Worm (Caenorhabditis elegans) whole organism, early embryonic: ENCODE data around the gene F58E6.13.

Experiments used
- B0310.2 ChIP-seq: sonication (generic microtip); optimal IDR thresholded peaks from 2 replicates; lab custom pipeline; 2016; ENCODE audit warnings: mild to moderate bottlenecking, missing genetic modification characterization, missing compliant biosample characterization
- F13C5.2 ChIP-seq: sonication (generic microtip); optimal IDR thresholded peaks from 2 replicates; lab custom pipeline; 2017; ENCODE audit warnings: mild to moderate bottlenecking, missing genetic modification characterization, inconsistent platforms, missing compliant biosample characterization
- aly-1 ChIP-seq: sonication (generic microtip); optimal IDR thresholded peaks from 2 replicates; lab custom pipeline; 2016; ENCODE audit warnings: missing genetic modification characterization, missing compliant biosample characterization
- ama-1 ChIP-seq: fragments of 150-350 bp; optimal IDR thresholded peaks from 2 replicates; lab custom pipeline; 2014
- ceh-13 ChIP-seq: fragments of 200-800 bp; sonication (Bioruptor generic); optimal IDR thresholded peaks from 2 replicates; lab custom pipeline; 2018; ENCODE audit warnings: mild to moderate bottlenecking, missing genetic modification characterization, missing compliant biosample characterization
- ceh-36 ChIP-seq: sonication (generic microtip); optimal IDR thresholded peaks from 2 replicates; lab custom pipeline; 2016; ENCODE audit warnings: missing genetic modification characterization, inconsistent platforms, missing compliant biosample characterization
- ets-7 ChIP-seq: sonication (generic microtip); optimal IDR thresholded peaks from 2 replicates; lab custom pipeline; 2016; ENCODE audit warnings: missing genotype, missing genetic modification characterization, missing compliant biosample characterization
- flt-1 ChIP-seq: fragments of 200-800 bp; sonication (Bioruptor generic); IDR thresholded peaks from 2 replicates; pipeline ENCODE4 v1.3.6; 2022; ENCODE audit warnings: missing genetic modification characterization, missing compliant biosample characterization
- hmbx-1 ChIP-seq: sonication (generic microtip); optimal IDR thresholded peaks from 2 replicates; lab custom pipeline; 2016; ENCODE audit warnings: mild to moderate bottlenecking, missing genetic modification characterization, missing compliant biosample characterization
- hmg-4 ChIP-seq: fragments of 200-800 bp; sonication (Bioruptor generic); optimal IDR thresholded peaks from 2 replicates; lab custom pipeline; 2018; ENCODE audit warnings: mild to moderate bottlenecking, missing genetic modification characterization, missing compliant biosample characterization
- hnd-1 ChIP-seq: sonication (generic microtip); optimal IDR thresholded peaks from 2 replicates; lab custom pipeline; 2016; ENCODE audit warnings: missing genetic modification characterization, missing compliant biosample characterization
- pes-1 ChIP-seq: fragments of 200-800 bp; sonication (Bioruptor generic); IDR thresholded peaks from 2 replicates; pipeline ENCODE4 v1.3.6; 2022; ENCODE audit warnings: missing genetic modification reagents, missing genetic modification characterization, missing compliant biosample characterization
- scrt-1 ChIP-seq: fragments of 200-800 bp; sonication (Bioruptor generic); IDR thresholded peaks from 2 replicates; pipeline ENCODE4 v1.3.6; 2022; ENCODE audit warnings: missing genetic modification characterization, missing compliant biosample characterization
- sea-1 ChIP-seq: fragments of 200-800 bp; sonication (Bioruptor generic); conservative IDR thresholded peaks from 2 replicates; pipeline ENCODE4 v1.3.6; 2022; ENCODE audit warnings: missing genetic modification characterization, missing compliant biosample characterization
- tbx-11 ChIP-seq: fragments of 200-800 bp; sonication (Bioruptor generic); IDR thresholded peaks from 2 replicates; pipeline ENCODE4 v1.3.6; 2022; ENCODE audit warnings: missing genetic modification characterization, missing compliant biosample characterization
- tbx-37 ChIP-seq: fragments of 200-800 bp; sonication (Bioruptor generic); conservative IDR thresholded peaks from 2 replicates; pipeline ENCODE4 v1.3.6; 2022; ENCODE audit warnings: missing genetic modification reagents, missing genetic modification characterization, missing compliant biosample characterization
- tra-4 ChIP-seq: sonication (generic microtip); optimal IDR thresholded peaks from 2 replicates; lab custom pipeline; 2017; ENCODE audit warnings: missing genetic modification characterization, missing compliant biosample characterization

F58E6.13 gene

DNA sequence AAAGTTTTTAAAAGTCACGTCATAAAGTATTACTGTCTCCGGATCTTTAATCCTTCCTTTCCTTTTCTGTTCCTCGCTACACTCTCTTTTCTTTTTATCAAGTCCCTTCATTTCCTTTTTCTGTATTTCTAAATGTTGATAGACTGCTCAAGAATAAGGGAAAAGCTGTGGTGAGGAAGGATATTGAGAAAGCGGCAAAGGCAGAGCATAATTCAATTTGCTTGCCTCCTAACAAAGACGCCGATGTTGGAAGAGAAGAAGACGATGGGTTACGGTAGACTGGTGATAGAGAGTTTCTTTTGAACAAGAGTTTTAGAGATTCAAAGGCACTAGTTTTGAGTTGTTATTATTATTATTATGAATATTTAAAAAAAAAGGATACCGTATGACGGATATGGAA, 20.6 kb downstream of the F58E6.13 start:
- no peak for TF ChIP-seq F13C5.2

DNA sequence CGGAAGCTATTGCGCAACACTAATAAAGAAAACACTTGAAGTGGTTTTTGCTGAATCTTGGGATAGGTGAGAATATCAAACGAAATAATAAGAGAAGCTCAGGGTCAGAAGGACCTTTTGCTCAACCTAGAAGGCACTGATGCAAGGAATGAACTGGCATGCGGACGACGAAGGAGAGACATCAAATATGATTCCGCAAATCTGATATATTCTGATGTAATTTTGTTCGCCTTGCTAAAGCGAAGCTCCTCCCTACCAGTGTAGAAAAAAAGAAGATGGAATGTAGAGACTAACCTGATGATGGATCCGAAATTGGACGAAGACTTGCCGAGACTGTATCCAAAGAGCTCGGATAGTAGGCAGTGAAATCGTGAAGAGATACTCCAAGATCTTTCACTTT, 22.9 kb downstream of the F58E6.13 start:
- no peak for TF ChIP-seq ets-7
- no peak for TF ChIP-seq tbx-37 (GFP tag; lab: Robert Waterston, UW)
- no peak for TF ChIP-seq B0310.2 (tag; lab: Kevin White, UChicago)
- no peak for TF ChIP-seq ceh-13 (GFP tag; lab: Kevin White, UChicago)

DNA sequence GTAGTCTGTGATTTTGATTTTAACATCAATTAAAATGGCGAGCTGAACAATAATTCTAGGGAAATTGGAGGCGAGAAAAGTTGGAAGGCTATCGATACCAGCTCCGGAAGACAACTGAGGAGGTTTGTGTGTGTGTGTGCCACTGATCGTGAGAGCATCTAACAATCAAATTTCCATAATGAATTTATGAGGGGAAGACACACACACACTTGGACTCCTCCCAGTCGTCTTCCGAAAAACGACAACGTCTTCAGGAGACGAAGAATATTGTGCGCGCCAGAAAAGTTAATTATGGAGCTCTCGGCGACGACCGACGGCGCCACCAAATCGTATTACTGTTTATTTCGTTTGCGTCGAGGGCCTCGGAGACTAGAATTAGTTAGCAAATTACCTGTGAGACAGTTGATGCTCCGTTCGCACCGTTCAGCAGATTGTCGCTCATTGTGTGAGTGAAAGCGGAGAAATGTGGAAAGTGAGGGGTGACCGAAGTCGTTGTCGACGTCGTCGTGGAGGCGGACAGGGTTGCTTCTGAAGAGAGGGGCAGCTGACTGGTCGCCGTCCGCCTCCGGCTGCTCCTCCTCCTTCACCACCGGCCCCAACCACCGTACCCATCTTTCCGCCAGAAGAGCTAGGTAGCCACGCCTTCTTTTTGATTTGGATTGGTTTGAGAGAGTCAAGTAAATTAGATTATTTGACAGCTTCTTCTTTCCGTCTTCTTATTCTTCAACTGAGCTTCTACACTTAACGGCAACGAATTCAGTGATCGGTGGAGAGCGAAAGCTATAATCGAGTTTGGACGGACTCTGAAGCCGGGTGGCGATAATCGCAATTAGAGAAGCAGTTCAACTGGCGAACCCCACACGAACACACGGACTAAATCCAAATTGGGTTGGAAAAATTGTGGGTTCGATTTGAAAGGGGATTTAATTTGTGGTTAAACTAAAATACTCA, 24.1 kb downstream of the F58E6.13 start, which contains the start of gene unc-42:
Gene unc-42, minus strand, starts transcription at position 564 of the 951 bp plus-strand sequence.
- TF ChIP-seq hmg-4 (no peak), aly-1 (tag; lab: Kevin White, UChicago) (no peak), hmbx-1 (tag; lab: Kevin White, UChicago) (no peak), ets-7 (no peak), hnd-1 (no peak), ceh-36 (tag; lab: Kevin White, UChicago) (no peak), ama-1 (lab: Kevin White, UChicago) (no peak), tra-4 (tag; lab: Kevin White, UChicago) (no peak), scrt-1 (GFP tag; lab: Robert Waterston, UW) (no peak)

DNA sequence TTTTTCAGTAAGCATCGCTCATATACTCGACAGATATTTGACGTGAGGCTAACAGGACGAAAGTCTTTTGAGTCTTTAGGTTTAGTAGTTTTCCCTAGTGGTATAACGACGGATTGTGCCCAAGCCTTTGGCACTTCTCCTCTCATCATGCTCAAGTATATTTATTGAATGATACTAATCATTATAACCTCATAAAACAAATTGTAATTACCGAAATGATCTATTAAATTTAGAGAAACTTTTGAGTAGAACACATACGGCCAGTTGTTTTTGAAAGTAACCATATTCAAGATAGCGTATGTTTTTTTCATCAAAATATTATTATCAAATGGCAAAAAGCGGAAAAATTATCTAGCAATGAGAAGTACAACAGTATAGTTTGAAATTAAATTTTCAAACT, 26.3 kb downstream of the F58E6.13 start:
- no peak for TF ChIP-seq hmbx-1 (tag; lab: Kevin White, UChicago)
- no peak for TF ChIP-seq pes-1
- no peak for TF ChIP-seq ets-7
- no peak for TF ChIP-seq ama-1 (lab: Kevin White, UChicago)
- no peak for TF ChIP-seq aly-1 (tag; lab: Kevin White, UChicago)
- no peak for TF ChIP-seq tra-4 (tag; lab: Kevin White, UChicago)
- TF ChIP-seq ceh-13 (GFP tag; lab: Kevin White, UChicago), result no peak
- TF ChIP-seq F13C5.2, result no peak
- no peak for TF ChIP-seq ceh-36 (tag; lab: Kevin White, UChicago)
- no peak for TF ChIP-seq tbx-11 (GFP tag; lab: Robert Waterston, UW)
- no peak for TF ChIP-seq hnd-1
- no peak for TF ChIP-seq flt-1
- no peak for TF ChIP-seq B0310.2 (tag; lab: Kevin White, UChicago)

DNA sequence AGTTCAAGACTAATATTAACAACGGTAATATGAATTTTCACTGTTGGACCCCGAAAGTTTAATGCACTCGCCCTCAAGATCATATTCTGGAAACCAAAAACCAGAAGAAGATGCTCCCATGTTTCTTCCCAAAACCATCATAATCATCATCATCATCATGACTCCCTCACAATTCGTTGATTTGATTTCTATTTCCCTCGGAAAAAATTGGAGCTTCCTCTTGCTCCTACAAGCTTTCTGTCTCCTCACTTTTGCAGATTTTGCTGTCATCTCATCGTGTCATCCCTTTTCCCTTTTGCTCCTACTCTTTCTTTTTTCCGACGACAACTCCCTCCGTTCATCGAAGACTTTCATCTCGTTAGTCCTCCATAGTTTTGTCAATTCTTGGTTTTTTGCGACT, 26.9 kb downstream of the F58E6.13 start, which contains the start of gene F46B6.2:
Gene F46B6.2, plus strand, starts transcription at position 316 of the 400 bp plus-strand sequence.
- TF ChIP-seq sea-1 (GFP tag; lab: Robert Waterston, UW), result no peak

DNA sequence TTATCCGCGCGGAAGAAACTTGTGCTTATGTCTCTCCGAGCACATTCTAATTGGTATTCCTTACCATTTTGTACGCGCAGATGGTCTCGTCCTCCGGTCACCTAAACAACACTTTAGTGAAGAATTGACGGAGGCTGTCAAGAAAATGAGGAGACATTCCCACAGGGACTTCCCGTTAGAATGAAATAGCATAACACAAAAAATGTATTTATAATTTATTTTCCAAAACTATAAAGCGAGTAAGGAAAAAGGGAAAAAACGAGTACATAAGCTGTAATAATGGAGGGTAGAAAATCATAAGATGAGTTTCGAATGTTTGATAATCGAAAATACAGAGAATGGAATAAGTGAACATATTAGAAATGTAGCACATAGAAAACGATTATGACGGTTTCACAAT, 30.7 kb downstream of the F58E6.13 start, which contains the start of gene F46B6.12:
Gene F46B6.12, minus strand, starts transcription at position 101 of the 400 bp plus-strand sequence.
- no peak for TF ChIP-seq hnd-1

DNA sequence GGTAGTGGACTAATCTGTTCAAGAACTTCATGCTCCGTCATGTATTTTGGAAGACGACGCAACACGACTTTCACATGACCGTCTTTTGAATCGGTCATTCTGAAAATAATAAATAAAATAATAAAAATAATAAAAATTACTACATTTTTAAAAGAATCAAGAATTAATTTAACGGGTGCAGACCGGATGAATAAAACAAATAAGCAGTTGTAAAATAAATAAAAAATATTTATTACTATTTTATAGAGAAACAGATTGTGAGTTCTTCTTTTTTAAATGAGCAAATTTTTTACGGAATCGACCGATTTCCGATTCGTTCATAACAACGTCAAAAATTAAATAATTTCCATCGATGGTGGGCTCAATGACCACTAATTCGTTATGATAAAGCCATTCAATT, 32.6 kb downstream of the F58E6.13 start, which contains the start of gene smg-4:
Gene smg-4, minus strand, starts transcription at position 101 of the 400 bp plus-strand sequence.
- TF ChIP-seq ets-7, result no peak

DNA sequence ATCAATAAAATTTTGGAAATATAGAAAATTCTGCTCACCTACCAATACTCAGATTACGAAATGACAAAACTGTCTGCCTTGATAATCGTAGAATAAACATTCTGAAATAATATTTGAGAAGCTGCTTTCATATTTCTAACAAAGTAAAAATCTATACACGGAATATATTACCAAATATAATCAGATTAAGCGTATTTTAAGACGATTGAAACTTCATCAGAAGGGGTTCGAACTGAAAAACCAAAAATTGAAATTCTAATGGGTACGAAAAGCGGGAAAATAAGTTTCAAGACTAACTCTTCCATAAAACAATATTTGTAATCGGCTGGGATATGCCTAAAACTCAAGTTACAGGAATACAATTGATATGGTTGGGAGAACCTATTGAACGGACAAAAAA, 34.4 kb downstream of the F58E6.13 start, which contains the start of gene F46B6.4:
Gene F46B6.4, minus strand, starts transcription at position 101 of the 400 bp plus-strand sequence.
- TF ChIP-seq tbx-37 (GFP tag; lab: Robert Waterston, UW) (no peak), pes-1 (no peak)

DNA sequence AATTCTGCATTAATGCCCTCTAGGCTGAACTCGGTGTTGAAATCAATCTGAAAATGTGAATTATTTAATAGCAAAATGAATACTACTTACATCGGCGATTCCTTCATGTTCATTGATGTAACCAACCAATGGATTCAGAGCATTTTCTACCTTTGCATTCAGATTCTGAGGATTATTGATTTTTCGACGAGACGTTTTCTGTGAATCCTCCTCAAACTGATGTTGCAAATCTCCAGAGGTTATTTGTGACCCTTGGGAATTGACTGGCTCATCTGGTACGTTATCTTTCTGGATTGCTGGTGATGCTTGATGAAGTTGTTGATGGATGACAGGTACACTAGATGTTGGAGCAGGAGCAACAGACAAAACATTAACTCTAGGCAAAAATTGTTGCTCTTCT, 37.0 kb downstream of the F58E6.13 start:
- TF ChIP-seq tbx-37 (GFP tag; lab: Robert Waterston, UW), result no peak
- no peak for TF ChIP-seq hmg-4
- TF ChIP-seq ceh-36 (tag; lab: Kevin White, UChicago), result no peak
- TF ChIP-seq ama-1 (lab: Kevin White, UChicago), result no peak
- TF ChIP-seq flt-1, result no peak
- TF ChIP-seq B0310.2 (tag; lab: Kevin White, UChicago), result no peak
- TF ChIP-seq hnd-1, result no peak
- no peak for TF ChIP-seq F13C5.2
- no peak for TF ChIP-seq tbx-11 (GFP tag; lab: Robert Waterston, UW)
- TF ChIP-seq ets-7, result no peak
- TF ChIP-seq scrt-1 (GFP tag; lab: Robert Waterston, UW), result no peak
- no peak for TF ChIP-seq pes-1
- TF ChIP-seq aly-1 (tag; lab: Kevin White, UChicago), result no peak
- no peak for TF ChIP-seq sea-1 (GFP tag; lab: Robert Waterston, UW)
